Fruit fly (Drosophila melanogaster) Kc167 (cell line): ENCODE data around the gene CG42729.

Experiments used
- Myc ChIP-seq: fragments of >200 bp; optimal IDR thresholded peaks from 2 replicates; lab custom pipeline; 2017; ENCODE audit warnings: missing external identifiers
- Sin3A ChIP-seq: fragments of >200 bp; optimal IDR thresholded peaks from 2 replicates; lab custom pipeline; 2018; ENCODE audit warnings: missing external identifiers
- h ChIP-seq: fragments of >200 bp; optimal IDR thresholded peaks from 3 replicates; lab custom pipeline; 2018; ENCODE audit warnings: missing external identifiers
- insv ChIP-seq: fragments of >200 bp; optimal IDR thresholded peaks from 3 replicates; lab custom pipeline; 2018; ENCODE audit warnings: missing external identifiers
- psq ChIP-seq: fragments of >200 bp; optimal IDR thresholded peaks from 2 replicates; lab custom pipeline; 2017; ENCODE audit warnings: missing external identifiers
- ttk ChIP-seq: sonication (Bioruptor generic); optimal IDR thresholded peaks from 2 replicates; lab custom pipeline; 2017; ENCODE audit warnings: missing external identifiers

The CG42729 gene

dm6 chr3L:15535800-15536225 lies 8.5 kb upstream of the CG42729 start:
- TF ChIP-seq insv (no peak), h (lab: Kevin White, UChicago) (no peak), Sin3A (lab: Kevin White, UChicago) (no peak), Myc (lab: Kevin White, UChicago) (no peak), ttk (lab: Kevin White, UChicago) (no peak), psq (lab: Kevin White, UChicago) (no peak)

- no peak for TF ChIP-seq Sin3A (lab: Kevin White, UChicago)
- TF ChIP-seq insv, result no peak
- TF ChIP-seq h (lab: Kevin White, UChicago), result no peak
- no peak for TF ChIP-seq Myc (lab: Kevin White, UChicago)
- no peak for TF ChIP-seq ttk (lab: Kevin White, UChicago)
- TF ChIP-seq psq (lab: Kevin White, UChicago), result no peak
These were observed 7.9 kb upstream of the CG42729 start, which contains the start of gene CrebA for dm6 chr3L:15535228-15535598. Gene CrebA, plus strand, starts transcription at chr3L:15535395.

- TF ChIP-seq Myc (lab: Kevin White, UChicago) (no peak), ttk (lab: Kevin White, UChicago) (no peak), insv (no peak)
These were observed 7.2 kb upstream of the CG42729 start for dm6 chr3L:15534274-15535227.

dm6 chr3L:15533402-15534129 lies 6.2 kb upstream of the CG42729 start:
- no peak for TF ChIP-seq Myc (lab: Kevin White, UChicago)
- TF ChIP-seq h (lab: Kevin White, UChicago), result no peak
- TF ChIP-seq ttk (lab: Kevin White, UChicago), result no peak
- TF ChIP-seq insv, result no peak
- no peak for TF ChIP-seq psq (lab: Kevin White, UChicago)
- no peak for TF ChIP-seq Sin3A (lab: Kevin White, UChicago)

- TF ChIP-seq Sin3A (lab: Kevin White, UChicago) (no peak), psq (lab: Kevin White, UChicago) (no peak), Myc (lab: Kevin White, UChicago) (no peak), insv (no peak), ttk (lab: Kevin White, UChicago) (no peak), h (lab: Kevin White, UChicago) (no peak)
These were observed 5.2 kb upstream of the CG42729 start for dm6 chr3L:15532368-15533030.

- no peak for TF ChIP-seq Myc (lab: Kevin White, UChicago)
- no peak for TF ChIP-seq psq (lab: Kevin White, UChicago)
- no peak for TF ChIP-seq h (lab: Kevin White, UChicago)
- TF ChIP-seq ttk (lab: Kevin White, UChicago), result no peak
- TF ChIP-seq insv, result no peak
- no peak for TF ChIP-seq Sin3A (lab: Kevin White, UChicago)
These were observed 4.4 kb upstream of the CG42729 start, which contains the start of gene CG43248 for dm6 chr3L:15531423-15532325. Gene CG43248, minus strand, starts transcription at chr3L:15531473.

- TF ChIP-seq psq (lab: Kevin White, UChicago) (no peak), ttk (lab: Kevin White, UChicago) (no peak), Sin3A (lab: Kevin White, UChicago) (no peak), Myc (lab: Kevin White, UChicago) (no peak), h (lab: Kevin White, UChicago) (no peak), insv (no peak)
These were observed 3.4 kb upstream of the CG42729 start for dm6 chr3L:15530638-15531225.

dm6 chr3L:15530071-15530470 lies 2.8 kb upstream of the CG42729 start:
- TF ChIP-seq Sin3A (lab: Kevin White, UChicago) (no peak), insv (no peak), psq (lab: Kevin White, UChicago) (no peak), h (lab: Kevin White, UChicago) (no peak), ttk (lab: Kevin White, UChicago) (no peak), Myc (lab: Kevin White, UChicago) (no peak)

- no peak for TF ChIP-seq ttk (lab: Kevin White, UChicago)
- no peak for TF ChIP-seq Sin3A (lab: Kevin White, UChicago)
- no peak for TF ChIP-seq Myc (lab: Kevin White, UChicago)
- no peak for TF ChIP-seq insv
- no peak for TF ChIP-seq h (lab: Kevin White, UChicago)
- no peak for TF ChIP-seq psq (lab: Kevin White, UChicago)
These were observed 1.8 kb upstream of the CG42729 start, which contains the start of gene obst-H for dm6 chr3L:15529143-15529542. Gene obst-H, minus strand, starts transcription at chr3L:15529243.

dm6 chr3L:15528096-15528495 lies 780 bp upstream of the CG42729 start, which contains the start of gene CG42728:
Gene CG42728, minus strand, starts transcription at chr3L:15528196.
- no peak for TF ChIP-seq ttk (lab: Kevin White, UChicago)
- TF ChIP-seq Sin3A (lab: Kevin White, UChicago), result no peak
- TF ChIP-seq Myc (lab: Kevin White, UChicago), result no peak
- TF ChIP-seq psq (lab: Kevin White, UChicago), result no peak
- TF ChIP-seq insv, result no peak
- no peak for TF ChIP-seq h (lab: Kevin White, UChicago)
